Worm (Caenorhabditis elegans): ENCODE data around the gene nekl-4.

ce11 chrIII:5521930-5522329 is 4.6 kb upstream of the nekl-4 start, which contains the start of gene D1044.4:
- TF ChIP-seq nhr-2 (tag; optimal IDR thresholded peaks at IDR 0.05) = no peak
- no peak for TF ChIP-seq sem-2 (GFP tag; optimal IDR thresholded peaks at IDR 0.05)
- no peak for TF ChIP-seq ztf-11 (tag; optimal IDR thresholded peaks at IDR 0.05)
- no peak for TF ChIP-seq nhr-237 (tag; optimal IDR thresholded peaks at IDR 0.05)

All from whole organism, mixed stage, embryonic.